Worm (Caenorhabditis elegans): Measurements from ENCODE around the gene pod-2.

pod-2 gene

ce11 chrII:1196129-1196528, 59.5 kb downstream of the pod-2 start:
- TF ChIP-seq zip-2 (tag; optimal IDR thresholded peaks at IDR 0.05) (no peak), aha-1 (tag) (peak; percentile 45)

- TF ChIP-seq aly-2 (tag; optimal IDR thresholded peaks at IDR 0.05) (no peak), gei-8 (GFP tag; optimal IDR thresholded peaks at IDR 0.05) (no peak), hlh-11 (tag; optimal IDR thresholded peaks at IDR 0.05) (no peak), lin-29 (GFP tag; IDR thresholded peaks at IDR 0.05) (no peak), mxl-2 (GFP tag; conservative IDR thresholded peaks at IDR 0.05) (no peak), nhr-28 (tag; optimal IDR thresholded peaks at IDR 0.05) (no peak), tra-1 (GFP tag; IDR thresholded peaks at IDR 0.05) (no peak), lin-39 (tag; optimal IDR thresholded peaks at IDR 0.05) (no peak), unc-130 (GFP tag; optimal IDR thresholded peaks at IDR 0.05) (no peak)
These were observed 60.5 kb downstream of the pod-2 start, which contains the start of gene F53A10.2 for ce11 chrII:1197074-1197473. Gene F53A10.2 (plus strand): TSS chrII:1197374.

DNA sequence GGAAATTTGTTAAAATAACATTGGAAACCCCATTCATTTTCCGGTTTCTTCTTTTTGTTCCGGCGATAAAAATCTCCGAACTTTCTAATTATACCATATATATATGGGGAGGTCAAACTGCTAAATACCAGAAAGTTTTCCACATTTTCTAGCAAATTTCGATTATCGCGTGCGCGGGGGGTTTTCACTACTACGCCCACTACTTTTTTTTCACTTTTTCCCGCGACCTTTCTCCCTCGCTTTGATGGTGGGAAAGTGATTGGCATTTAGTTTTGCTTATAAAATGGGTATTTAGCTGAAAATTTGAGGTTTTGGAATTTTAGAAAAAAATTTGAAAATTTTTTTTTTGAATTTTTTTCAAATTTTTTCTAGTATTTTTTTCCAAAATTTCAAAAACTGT, 63.4 kb downstream of the pod-2 start:
- TF ChIP-seq ZK337.2 (GFP tag; IDR thresholded peaks at IDR 0.05) (no peak), lim-7 (GFP tag; IDR thresholded peaks at IDR 0.05) (no peak)

All from whole organism, L4 larva.